Worm (Caenorhabditis elegans) whole organism, midembryonic: Measurements from ENCODE around the gene ubc-20.

ENCODE experiments used
- T22C8.4 ChIP-seq: fragments of 200-800 bp; sonication (Bioruptor generic); IDR thresholded peaks from 2 replicates; pipeline ENCODE4 v1.3.6; 2022; ENCODE audit warnings: missing genetic modification characterization, missing compliant biosample characterization
- cog-1 ChIP-seq: sonication (generic microtip); optimal IDR thresholded peaks from 2 replicates; lab custom pipeline; 2016; ENCODE audit warnings: missing genetic modification characterization, missing compliant biosample characterization
- flt-1 ChIP-seq: fragments of 200-800 bp; sonication (Bioruptor generic); IDR thresholded peaks from 2 replicates; pipeline ENCODE4 v1.3.6; 2022; ENCODE audit warnings: missing genetic modification characterization, missing compliant biosample characterization
- klf-2 ChIP-seq: fragments of 200-800 bp; sonication (Bioruptor generic); conservative IDR thresholded peaks from 2 replicates; pipeline ENCODE4 v1.3.6; 2022; ENCODE audit warnings: missing genetic modification reagents, missing genetic modification characterization, missing compliant biosample characterization
- med-1 ChIP-seq: sonication (generic microtip); optimal IDR thresholded peaks from 2 replicates; lab custom pipeline; 2017; ENCODE audit warnings: missing genetic modification characterization, mild to moderate bottlenecking, missing compliant biosample characterization, antibody characterized with exemption, missing genetic modification reagents; ENCODE audit not compliant: insufficient read depth
- ref-1 ChIP-seq: fragments of 200-800 bp; sonication (Bioruptor generic); conservative IDR thresholded peaks from 2 replicates; pipeline ENCODE4 v1.3.6; 2022; ENCODE audit warnings: missing genetic modification reagents, missing genetic modification characterization, missing compliant biosample characterization
- tab-1 ChIP-seq: fragments of 200-800 bp; sonication (Bioruptor generic); IDR thresholded peaks from 2 replicates; pipeline ENCODE4 v1.3.6; 2022; ENCODE audit warnings: missing genetic modification characterization, missing compliant biosample characterization
- ztf-23 ChIP-seq: fragments of 200-800 bp; sonication (Bioruptor generic); IDR thresholded peaks from 2 replicates; pipeline ENCODE4 v1.3.6; 2022; ENCODE audit warnings: missing genetic modification reagents, missing genetic modification characterization, missing compliant biosample characterization
- ztf-29 ChIP-seq: fragments of 200-800 bp; sonication (Bioruptor generic); IDR thresholded peaks from 2 replicates; pipeline ENCODE4 v1.3.6; 2022; ENCODE audit warnings: missing genetic modification reagents, missing genetic modification characterization, missing compliant biosample characterization

ubc-20 gene

ce11 chrIII:227033-227432 is 38.4 kb downstream of the ubc-20 start:
- 0 out of 2 replicates have a peak, but pooled peaks have one; percentile 38 for TF ChIP-seq flt-1 (GFP tag; lab: Robert Waterston, UW)
- TF ChIP-seq tab-1 (GFP tag; lab: Robert Waterston, UW) = no peak

DNA sequence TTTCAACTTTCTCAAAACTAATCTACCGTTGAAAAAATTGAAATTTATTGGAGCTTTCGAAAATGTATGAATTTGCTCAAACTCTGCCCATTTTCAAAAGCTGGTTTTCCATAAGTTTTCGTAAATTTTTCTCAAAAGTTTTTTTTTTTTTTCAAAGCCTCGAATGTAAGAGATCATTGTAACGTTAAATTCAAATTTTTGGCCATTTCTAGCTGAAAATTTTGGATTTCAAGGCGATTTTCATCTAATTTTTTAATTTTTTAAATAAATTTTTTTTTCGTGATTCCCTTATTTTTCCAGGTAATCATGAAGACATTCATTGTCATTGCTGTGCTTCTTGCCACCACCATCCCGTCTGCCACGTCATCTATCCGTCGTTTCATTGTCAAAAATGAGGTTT is 41.5 kb downstream of the ubc-20 start, which contains the start of gene hpo-38:
hpo-38 (plus strand) TSS at position 301 of the 400 bp plus-strand sequence.
- no peak for TF ChIP-seq ref-1 (GFP tag; lab: Robert Waterston, UW)
- no peak for TF ChIP-seq T22C8.4
- no peak for TF ChIP-seq tab-1 (GFP tag; lab: Robert Waterston, UW)
- TF ChIP-seq med-1 (GFP tag; lab: Kevin White, UChicago) = no peak
- no peak for TF ChIP-seq flt-1 (GFP tag; lab: Robert Waterston, UW)
- TF ChIP-seq cog-1 (tag; lab: Kevin White, UChicago) = no peak
- TF ChIP-seq klf-2 = no peak
- TF ChIP-seq ztf-29 (GFP tag; lab: Robert Waterston, UW) = no peak
- no peak for TF ChIP-seq ztf-23 (GFP tag; lab: Robert Waterston, UW)

- TF ChIP-seq tab-1 (GFP tag; lab: Robert Waterston, UW) (0 out of 2 replicates have a peak, but pooled peaks have one; percentile 15), flt-1 (GFP tag; lab: Robert Waterston, UW) (peak; percentile 27; the same call in 1 of the 2 replicates)
Measured at ce11 chrIII:232918-233317, 44.3 kb downstream of the ubc-20 start.

DNA sequence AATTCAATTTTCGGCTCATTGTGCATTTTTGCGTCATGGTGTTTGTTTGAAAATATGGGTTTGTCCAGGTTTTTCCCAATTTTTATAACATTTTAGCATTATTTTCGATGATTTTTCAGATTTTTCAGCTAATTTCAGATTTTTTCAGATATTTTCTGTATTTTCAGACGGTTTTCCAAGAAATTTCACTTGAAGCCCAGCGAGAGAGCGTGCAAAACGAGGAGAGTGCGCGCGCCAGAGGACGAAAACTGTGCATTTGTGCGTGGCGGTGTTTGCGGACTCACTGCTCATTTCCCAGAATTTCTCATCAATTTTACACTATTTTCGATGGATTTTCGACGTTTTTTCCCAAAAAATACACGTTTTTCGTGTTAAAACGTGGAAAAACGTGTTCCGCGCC is 46.5 kb downstream of the ubc-20 start:
- TF ChIP-seq cog-1 (tag; lab: Kevin White, UChicago) (no peak), T22C8.4 (no peak), flt-1 (GFP tag; lab: Robert Waterston, UW) (0 out of 2 replicates have a peak, but pooled peaks have one; percentile 17)

- TF ChIP-seq tab-1 (GFP tag; lab: Robert Waterston, UW) (no peak), flt-1 (GFP tag; lab: Robert Waterston, UW) (no peak), ztf-23 (GFP tag; lab: Robert Waterston, UW) (no peak), T22C8.4 (no peak), med-1 (GFP tag; lab: Kevin White, UChicago) (no peak)
Measured at ce11 chrIII:235544-235943, 46.9 kb downstream of the ubc-20 start, which contains the start of gene hpo-29. TSS of gene hpo-29 (plus strand) at chrIII:235844.
